Fruit fly (Drosophila melanogaster) whole organism, embryonic: ENCODE data around the gene Sik2.

Experiments used
- B-H2 ChIP-seq: fragments of 200-800 bp; sonication (Bioruptor generic); optimal IDR thresholded peaks from 2 replicates; lab custom pipeline; 2018; ENCODE audit warnings: missing biosample characterization, mild to moderate bottlenecking, missing genetic modification characterization
- CG10366 ChIP-seq: fragments of 200-800 bp; sonication (Bioruptor generic); IDR thresholded peaks from 2 replicates; pipeline ENCODE4 v1.3.6; 2022; ENCODE audit warnings: missing biosample characterization, missing genetic modification characterization
- CG11456 ChIP-seq: fragments of 200-800 bp; sonication (Bioruptor generic); IDR thresholded peaks from 3 replicates; pipeline ENCODE4 v1.3.6; 2022; ENCODE audit warnings: missing biosample characterization, missing genetic modification characterization
- CG12744 ChIP-seq: fragments of 200-800 bp; sonication (Bioruptor generic); optimal IDR thresholded peaks from 2 replicates; lab custom pipeline; 2016; ENCODE audit warnings: missing biosample characterization, missing genetic modification characterization
- CG13624 ChIP-seq: fragments of 200-800 bp; sonication (Bioruptor generic); optimal IDR thresholded peaks from 2 replicates; lab custom pipeline; 2016; ENCODE audit warnings: missing biosample characterization, missing genetic modification characterization
- CG14050 ChIP-seq: fragments of 200-800 bp; sonication (Bioruptor generic); IDR thresholded peaks from 3 replicates; pipeline ENCODE4 v1.3.6; 2022; ENCODE audit warnings: missing biosample characterization, missing genetic modification characterization
- CG15696 ChIP-seq: fragments of 200-800 bp; sonication (Bioruptor generic); optimal IDR thresholded peaks from 2 replicates; lab custom pipeline; 2019; ENCODE audit warnings: missing biosample characterization, mild to moderate bottlenecking, missing genetic modification characterization, moderate library complexity
- CG17568 ChIP-seq: fragments of 200-800 bp; sonication (Bioruptor generic); optimal IDR thresholded peaks from 2 replicates; lab custom pipeline; 2018; ENCODE audit warnings: missing biosample characterization, mild to moderate bottlenecking, missing genetic modification characterization, moderate library complexity
- CG1792 ChIP-seq: fragments of 200-800 bp; sonication (Bioruptor generic); optimal IDR thresholded peaks from 2 replicates; lab custom pipeline; 2016; ENCODE audit warnings: missing biosample characterization, missing genetic modification characterization
- CG18011 ChIP-seq: fragments of 200-800 bp; sonication (Bioruptor generic); optimal IDR thresholded peaks from 2 replicates; lab custom pipeline; 2017; ENCODE audit warnings: missing biosample characterization, missing genetic modification characterization, mild to moderate bottlenecking, moderate library complexity, missing genotype
- CG18476 ChIP-seq: fragments of 200-800 bp; sonication (Bioruptor generic); optimal IDR thresholded peaks from 2 replicates; lab custom pipeline; 2016; ENCODE audit warnings: missing biosample characterization, mild to moderate bottlenecking, missing genetic modification characterization
- CG18599 ChIP-seq: fragments of 200-800 bp; sonication (Bioruptor generic); optimal IDR thresholded peaks from 3 replicates; lab custom pipeline; 2017; ENCODE audit warnings: missing biosample characterization, missing genetic modification characterization, mild to moderate bottlenecking, moderate library complexity, missing genetic modification reagents
- CG2199 ChIP-seq: fragments of 200-800 bp; sonication (Bioruptor generic); IDR thresholded peaks from 3 replicates; pipeline ENCODE4 v1.3.6; 2022; ENCODE audit warnings: missing biosample characterization, missing genetic modification characterization
- CG31365 ChIP-seq: fragments of 200-800 bp; sonication (Bioruptor generic); optimal IDR thresholded peaks from 2 replicates; lab custom pipeline; 2018; ENCODE audit warnings: missing biosample characterization, mild to moderate bottlenecking, missing genetic modification characterization
- CG33213 ChIP-seq: fragments of 200-800 bp; sonication (Bioruptor generic); optimal IDR thresholded peaks from 3 replicates; lab custom pipeline; 2016; ENCODE audit warnings: missing biosample characterization, missing genetic modification characterization
- CG3838 ChIP-seq: fragments of 200-800 bp; sonication (Bioruptor generic); optimal IDR thresholded peaks from 3 replicates; lab custom pipeline; 2016; ENCODE audit warnings: missing biosample characterization, missing genetic modification characterization
- CG4424 ChIP-seq: fragments of 200-800 bp; sonication (Bioruptor generic); optimal IDR thresholded peaks from 3 replicates; lab custom pipeline; 2016; ENCODE audit warnings: missing biosample characterization, missing genetic modification characterization
- CG4820 ChIP-seq: fragments of 200-800 bp; sonication (Bioruptor generic); optimal IDR thresholded peaks from 3 replicates; lab custom pipeline; 2016; ENCODE audit warnings: missing biosample characterization, missing genetic modification characterization
- CG5180 ChIP-seq: fragments of 200-800 bp; sonication (Bioruptor generic); optimal IDR thresholded peaks from 3 replicates; lab custom pipeline; 2017; ENCODE audit warnings: missing biosample characterization, missing genetic modification characterization, mild to moderate bottlenecking, moderate library complexity, missing genetic modification reagents
- CG5245 ChIP-seq: fragments of 200-800 bp; sonication (Bioruptor generic); optimal IDR thresholded peaks from 3 replicates; lab custom pipeline; 2016; ENCODE audit warnings: missing biosample characterization, missing genetic modification characterization
- CG6854 ChIP-seq: fragments of 200-800 bp; sonication (Bioruptor generic); optimal IDR thresholded peaks from 3 replicates; lab custom pipeline; 2017; ENCODE audit warnings: missing biosample characterization, mild to moderate bottlenecking, missing genetic modification characterization
- CG7556 ChIP-seq: fragments of 200-800 bp; sonication (Bioruptor generic); optimal IDR thresholded peaks from 2 replicates; lab custom pipeline; 2017; ENCODE audit warnings: missing biosample characterization, mild to moderate bottlenecking, missing genetic modification characterization
- CG7987 ChIP-seq: fragments of 200-800 bp; sonication (Bioruptor generic); optimal IDR thresholded peaks from 2 replicates; lab custom pipeline; 2018; ENCODE audit warnings: missing biosample characterization, mild to moderate bottlenecking, missing genetic modification characterization, moderate library complexity
- CG8388 ChIP-seq: fragments of 200-800 bp; sonication (Bioruptor generic); optimal IDR thresholded peaks from 2 replicates; lab custom pipeline; 2019; ENCODE audit warnings: missing biosample characterization, mild to moderate bottlenecking, missing genetic modification characterization, moderate library complexity
- CG9817 ChIP-seq: fragments of 200-800 bp; sonication (Bioruptor generic); optimal IDR thresholded peaks from 2 replicates; lab custom pipeline; 2018; ENCODE audit warnings: missing biosample characterization, mild to moderate bottlenecking, missing genetic modification characterization, moderate library complexity
- CrebB ChIP-seq: fragments of 200-800 bp; sonication (Bioruptor generic); optimal IDR thresholded peaks from 3 replicates; lab custom pipeline; 2018; ENCODE audit warnings: missing biosample characterization, mild to moderate bottlenecking, missing genetic modification characterization
- Ets65A ChIP-seq: fragments of 200-800 bp; sonication (Bioruptor generic); peaks from one replicate; lab custom pipeline; 2016; ENCODE audit warnings: missing biosample characterization, missing genetic modification characterization
- HLH3B ChIP-seq: fragments of 200-800 bp; sonication (Bioruptor generic); IDR thresholded peaks from 2 replicates; pipeline ENCODE4 v1.3.6; 2022; ENCODE audit warnings: missing biosample characterization, missing genetic modification characterization
- Hr39 ChIP-seq: fragments of >200 bp; optimal IDR thresholded peaks from 2 replicates; lab custom pipeline; 2017
- Nf-YA ChIP-seq: fragments of 200-800 bp; sonication (Bioruptor generic); IDR thresholded peaks from 2 replicates; pipeline ENCODE4 v1.3.6; 2022; ENCODE audit warnings: missing biosample characterization, missing genetic modification characterization
- Nf-YC ChIP-seq: fragments of 200-800 bp; optimal IDR thresholded peaks from 3 replicates; lab custom pipeline; 2019; ENCODE audit warnings: missing biosample characterization, mild to moderate bottlenecking, missing genetic modification characterization, moderate library complexity
- Pdp1 ChIP-seq, 2 experiments: fragments of 200-800 bp; sonication (Bioruptor generic); optimal IDR thresholded peaks; 3 replicates each; lab custom pipeline; 2016; ENCODE audit warnings: missing biosample characterization in 2 of 2, missing genetic modification characterization in 2 of 2, mild to moderate bottlenecking in 1 of 2, moderate library complexity in 1 of 2
- Scr ChIP-seq: fragments of 200-800 bp; sonication (Bioruptor generic); IDR thresholded peaks from 2 replicates; pipeline ENCODE4 v1.3.6; 2022; ENCODE audit warnings: missing biosample characterization, missing genetic modification characterization; ENCODE audit not compliant: partially characterized antibody
- Sry-β ChIP-seq: fragments of 200-800 bp; sonication (Bioruptor generic); optimal IDR thresholded peaks from 2 replicates; lab custom pipeline; 2018; ENCODE audit warnings: missing biosample characterization, mild to moderate bottlenecking, missing genetic modification characterization, moderate library complexity
- abd-A ChIP-seq: fragments of 200-800 bp; sonication (Bioruptor generic); optimal IDR thresholded peaks from 3 replicates; lab custom pipeline; 2019; ENCODE audit warnings: missing biosample characterization, mild to moderate bottlenecking, missing genetic modification characterization, moderate library complexity
- cas ChIP-seq: fragments of 200-800 bp; sonication (Bioruptor generic); IDR thresholded peaks from 2 replicates; pipeline ENCODE4 v1.3.6; 2022; ENCODE audit warnings: missing biosample characterization, missing genetic modification characterization
- chinmo ChIP-seq: fragments of 200-800 bp; sonication (Bioruptor generic); IDR thresholded peaks from 4 replicates; pipeline ENCODE4 v1.3.6; 2022; ENCODE audit warnings: missing biosample characterization, missing genetic modification characterization; ENCODE audit not compliant: partially characterized antibody
- chn ChIP-seq: fragments of 200-800 bp; sonication (Bioruptor generic); optimal IDR thresholded peaks from 2 replicates; lab custom pipeline; 2016; ENCODE audit warnings: missing biosample characterization, missing genetic modification characterization
- dati ChIP-seq: fragments of 200-800 bp; sonication (Bioruptor generic); IDR thresholded peaks from 2 replicates; pipeline ENCODE4 v1.3.6; 2022; ENCODE audit warnings: missing biosample characterization, missing genetic modification characterization
- ems ChIP-seq: fragments of 200-800 bp; sonication (Bioruptor generic); optimal IDR thresholded peaks from 3 replicates; lab custom pipeline; 2016; ENCODE audit warnings: missing biosample characterization, missing genetic modification characterization
- en ChIP-seq: fragments of 200-800 bp; sonication (Bioruptor generic); optimal IDR thresholded peaks from 2 replicates; lab custom pipeline; 2016; ENCODE audit warnings: missing biosample characterization, missing genetic modification characterization
- gce ChIP-seq: fragments of 200-800 bp; sonication (Bioruptor generic); IDR thresholded peaks from 3 replicates; pipeline ENCODE4 v1.3.6; 2022; ENCODE audit warnings: missing biosample characterization, missing genetic modification characterization
- gcm ChIP-seq: fragments of 200-800 bp; sonication (Bioruptor generic); optimal IDR thresholded peaks from 2 replicates; lab custom pipeline; 2019; ENCODE audit warnings: missing biosample characterization, mild to moderate bottlenecking, missing genetic modification characterization, moderate library complexity
- gro ChIP-seq: fragments of 200-800 bp; sonication (Bioruptor generic); optimal IDR thresholded peaks from 2 replicates; lab custom pipeline; 2016; ENCODE audit warnings: missing biosample characterization, missing genetic modification characterization
- nerfin-1 ChIP-seq: fragments of 200-800 bp; sonication (Bioruptor generic); optimal IDR thresholded peaks from 3 replicates; lab custom pipeline; 2019; ENCODE audit warnings: missing biosample characterization, mild to moderate bottlenecking, missing genetic modification characterization, moderate library complexity
- nom ChIP-seq: fragments of 200-800 bp; sonication (Bioruptor generic); optimal IDR thresholded peaks from 2 replicates; lab custom pipeline; 2017; ENCODE audit warnings: missing biosample characterization, missing genetic modification characterization, mild to moderate bottlenecking, moderate library complexity, missing genetic modification reagents
- peb ChIP-seq: fragments of 200-800 bp; sonication (Bioruptor generic); IDR thresholded peaks from 2 replicates; pipeline ENCODE4 v1.3.6; 2022; ENCODE audit warnings: missing biosample characterization, missing genetic modification characterization
- phol ChIP-seq: fragments of 200-800 bp; sonication (Bioruptor generic); optimal IDR thresholded peaks from 3 replicates; lab custom pipeline; 2018; ENCODE audit warnings: missing biosample characterization, mild to moderate bottlenecking, missing genetic modification characterization, moderate library complexity
- psq ChIP-seq: fragments of 200-800 bp; sonication (Bioruptor generic); optimal IDR thresholded peaks from 2 replicates; lab custom pipeline; 2017; ENCODE audit warnings: missing biosample characterization, missing genetic modification characterization
- ro ChIP-seq: fragments of 200-800 bp; sonication (Bioruptor generic); IDR thresholded peaks from 2 replicates; pipeline ENCODE4 v1.3.6; 2022; ENCODE audit warnings: missing biosample characterization, missing genetic modification characterization
- sqz ChIP-seq: fragments of 200-800 bp; sonication (Bioruptor generic); optimal IDR thresholded peaks from 3 replicates; lab custom pipeline; 2018; ENCODE audit warnings: missing biosample characterization, mild to moderate bottlenecking, missing genetic modification characterization
- yki ChIP-seq: fragments of >200 bp; optimal IDR thresholded peaks from 3 replicates; lab custom pipeline; 2018

The Sik2 gene

dm6 chrX:2061119-2061518 lies 596 bp downstream of the Sik2 start (continued):
- TF ChIP-seq Pdp1 (GFP tag; optimal IDR thresholded peaks at IDR 0.05; lab: Kevin White, UChicago) (peak; percentile 0 to 18), CG3838 (GFP tag; lab: Kevin White, UChicago) (no peak), CG17568 (no peak), Scr (GFP tag; lab: Robert Waterston, UW) (no peak), gce (GFP tag; lab: Robert Waterston, UW) (no peak), CG14050 (GFP tag; lab: Robert Waterston, UW) (no peak), Sry-β (GFP tag; lab: Kevin White, UChicago) (peak; percentile 93), Nf-YC (tag; lab: Kevin White, UChicago) (peak; percentile 48), CG7556 (peak; percentile 40), CG6854 (GFP tag; lab: Kevin White, UChicago) (peak; percentile 16), CG11456 (GFP tag; lab: Robert Waterston, UW) (no peak), CG1792 (GFP tag; lab: Kevin White, UChicago) (no peak), CG5245 (GFP tag; lab: Kevin White, UChicago) (peak; percentile 20), ems (GFP tag; lab: Kevin White, UChicago) (no peak), cas (no peak), CG5180 (peak; percentile 35), CG18011 (GFP tag; lab: Kevin White, UChicago) (no peak), Ets65A (peak; percentile 93), peb (GFP tag; lab: Robert Waterston, UW) (no peak), CG10366 (GFP tag; lab: Robert Waterston, UW) (no peak), CG4424 (GFP tag; lab: Kevin White, UChicago) (peak; percentile 23), sqz (no peak), CG12744 (no peak), nom (GFP tag; lab: Kevin White, UChicago) (peak; percentile 27), en (GFP tag; lab: Kevin White, UChicago) (no peak), B-H2 (GFP tag; lab: Kevin White, UChicago) (no peak), gcm (GFP tag; lab: Kevin White, UChicago) (peak; percentile 38), CG18476 (no peak), CG7987 (GFP tag; lab: Kevin White, UChicago) (peak; percentile 16), CG15696 (tag; lab: Kevin White, UChicago) (peak; percentile 20), CG31365 (no peak), CG18599 (GFP tag; lab: Kevin White, UChicago) (no peak), CG9817 (peak; percentile 24), CG2199 (no peak), nerfin-1 (tag; lab: Kevin White, UChicago) (peak; percentile 66), dati (no peak), CG33213 (no peak), phol (tag; lab: Kevin White, UChicago) (peak; percentile 88), abd-A (tag; lab: Kevin White, UChicago) (no peak), psq (GFP tag; lab: Kevin White, UChicago) (no peak), CG4820 (GFP tag; lab: Kevin White, UChicago) (peak; percentile 17), HLH3B (no peak), chinmo (0 out of 4 replicates have a peak, but pooled peaks have one; percentile 46), gro (GFP tag; lab: Kevin White, UChicago) (no peak), CG8388 (peak; percentile 23), Nf-YA (GFP tag; lab: Robert Waterston, UW) (no peak), CrebB (peak; percentile 35), ro (GFP tag; lab: Robert Waterston, UW) (no peak), chn (GFP tag; lab: Kevin White, UChicago) (no peak), yki (lab: Kevin White, UChicago) (no peak), Hr39 (no peak), CG13624 (peak; percentile 10)
